Fruit fly (Drosophila melanogaster): Measurements from ENCODE around the gene beat-Vc.

dm6 chr3R:12827837-12828236 is 44.8 kb upstream of the beat-Vc start:
- TF ChIP-seq CTCF (optimal IDR thresholded peaks at IDR 0.05) (no peak), CG8478 (optimal IDR thresholded peaks at IDR 0.05) (no peak)

Data from S2 (cell line).